Fruit fly (Drosophila melanogaster): Measurements from ENCODE around the gene Grp170.
A peak's percentile ranks its signal among the peaks of the same experiment; 100 is the strongest.

Gene Grp170

dm6 chrX:2301613-2302522 is 27.0 kb upstream of the Grp170 start:
- TF ChIP-seq CG4328 (GFP tag; optimal IDR thresholded peaks at IDR 0.05) (peak; percentile 46), HLH4C (GFP tag; IDR thresholded peaks at IDR 0.05; ENCODE audit: partially characterized antibody) (no peak), zen2 (GFP tag; IDR thresholded peaks at IDR 0.05; ENCODE audit: partially characterized antibody) (no peak), ro (GFP tag; IDR thresholded peaks at IDR 0.05) (peak; percentile 49), CG14667 (GFP tag; IDR thresholded peaks at IDR 0.05) (peak; percentile 47), toy (GFP tag; IDR thresholded peaks at IDR 0.05) (no peak), CG6791 (GFP tag; IDR thresholded peaks at IDR 0.05; ENCODE audit: partially characterized antibody) (no peak), CG12744 (GFP tag; optimal IDR thresholded peaks at IDR 0.05) (peak; percentile 66), CrebB (tag; optimal IDR thresholded peaks at IDR 0.05) (peak; percentile 61), psq (GFP tag; optimal IDR thresholded peaks at IDR 0.05) (peak; percentile 1), nerfin-1 (tag; optimal IDR thresholded peaks at IDR 0.05) (peak; percentile 81), Hand (GFP tag; optimal IDR thresholded peaks at IDR 0.05) (peak; percentile 61), h (optimal IDR thresholded peaks at IDR 0.05) (no peak), bowl (GFP tag; IDR thresholded peaks at IDR 0.05) (peak; percentile 54; the same call in 1 of the 2 replicates), pros (GFP tag; optimal IDR thresholded peaks at IDR 0.05) (no peak), gsb (GFP tag; IDR thresholded peaks at IDR 0.05) (peak; percentile 65; the same call in 1 of the 2 replicates), slbo (GFP tag; IDR thresholded peaks at IDR 0.05) (peak; percentile 71), CG6689 (GFP tag; IDR thresholded peaks at IDR 0.05) (peak; percentile 90), jing (GFP tag; optimal IDR thresholded peaks at IDR 0.05) (peak; percentile 74), wdn (GFP tag; IDR thresholded peaks at IDR 0.05) (peak; percentile 43; the same call in 1 of the 2 replicates), CG6683 (GFP tag; optimal IDR thresholded peaks at IDR 0.05) (peak; percentile 62), tup (GFP tag; optimal IDR thresholded peaks at IDR 0.05) (peak; percentile 42), CG2199 (GFP tag; IDR thresholded peaks at IDR 0.05) (peak; percentile 85; the same call in 2 of the 3 replicates), Hmx (GFP tag; optimal IDR thresholded peaks at IDR 0.05) (peak; percentile 28), CG30403 (GFP tag; optimal IDR thresholded peaks at IDR 0.05) (peak; percentile 83), Fer1 (GFP tag; optimal IDR thresholded peaks at IDR 0.05) (peak; percentile 80), CG2129 (GFP tag; IDR thresholded peaks at IDR 0.05; ENCODE audit: partially characterized antibody) (no peak), br (optimal IDR thresholded peaks at IDR 0.05) (no peak), Ssrp (tag; optimal IDR thresholded peaks at IDR 0.05) (peak; percentile 83), zfh2 (GFP tag; optimal IDR thresholded peaks at IDR 0.05) (peak; percentile 68), B-H2 (GFP tag; optimal IDR thresholded peaks at IDR 0.05) (no peak), CG10543 (GFP tag; optimal IDR thresholded peaks at IDR 0.05) (peak; percentile 50), Rfx (GFP tag; IDR thresholded peaks at IDR 0.05) (peak; percentile 79), dmrt99B (tag; optimal IDR thresholded peaks at IDR 0.05) (peak; percentile 91), ara (GFP tag; IDR thresholded peaks at IDR 0.05) (peak; percentile 87), CG4820 (GFP tag; optimal IDR thresholded peaks at IDR 0.05) (peak; percentile 75), wor (GFP tag; IDR thresholded peaks at IDR 0.05) (peak; percentile 78), HmgD (GFP tag; optimal IDR thresholded peaks at IDR 0.05) (peak; percentile 67), Xrp1 (GFP tag; IDR thresholded peaks at IDR 0.05) (peak; percentile 86), CG34422 (GFP tag; IDR thresholded peaks at IDR 0.05) (peak; percentile 84), CG7963 (GFP tag; IDR thresholded peaks at IDR 0.05; ENCODE audit: partially characterized antibody) (no peak), TFAM (GFP tag; optimal IDR thresholded peaks at IDR 0.05) (peak; percentile 21), oc (tag; optimal IDR thresholded peaks at IDR 0.05) (peak; percentile 76), sisA (GFP tag; IDR thresholded peaks at IDR 0.05) (peak; percentile 82), MBD-R2 (GFP tag; IDR thresholded peaks at IDR 0.05) (peak; percentile 43; the same call in 1 of the 2 replicates), CG7556 (GFP tag; optimal IDR thresholded peaks at IDR 0.05) (peak; percentile 78), Asciz (GFP tag; optimal IDR thresholded peaks at IDR 0.05) (peak; percentile 73), fd64A (GFP tag; optimal IDR thresholded peaks at IDR 0.05) (peak; percentile 58), Stat92E (GFP tag; optimal IDR thresholded peaks at IDR 0.05) (peak in 1 of 3 experiments; percentile 23)

All from whole organism, embryonic.